Worm (Caenorhabditis elegans): ENCODE results near the gene C05D9.7.

- TF ChIP-seq nhr-77 (tag; optimal IDR thresholded peaks at IDR 0.05): no peak
- TF ChIP-seq jun-1 (tag; optimal IDR thresholded peaks at IDR 0.05): no peak
- TF ChIP-seq tbx-2 (tag; optimal IDR thresholded peaks at IDR 0.05): no peak
- no peak for TF ChIP-seq ZK546.5 (tag; optimal IDR thresholded peaks at IDR 0.05)
- no peak for TF ChIP-seq elt-3 (tag; optimal IDR thresholded peaks at IDR 0.05)
Measured at ce11 chrX:1141617-1142016, 22.4 kb upstream of the C05D9.7 start.
